Fruit fly (Drosophila melanogaster): Measurements from ENCODE around the gene AcCoAS.

Gene AcCoAS

DNA sequence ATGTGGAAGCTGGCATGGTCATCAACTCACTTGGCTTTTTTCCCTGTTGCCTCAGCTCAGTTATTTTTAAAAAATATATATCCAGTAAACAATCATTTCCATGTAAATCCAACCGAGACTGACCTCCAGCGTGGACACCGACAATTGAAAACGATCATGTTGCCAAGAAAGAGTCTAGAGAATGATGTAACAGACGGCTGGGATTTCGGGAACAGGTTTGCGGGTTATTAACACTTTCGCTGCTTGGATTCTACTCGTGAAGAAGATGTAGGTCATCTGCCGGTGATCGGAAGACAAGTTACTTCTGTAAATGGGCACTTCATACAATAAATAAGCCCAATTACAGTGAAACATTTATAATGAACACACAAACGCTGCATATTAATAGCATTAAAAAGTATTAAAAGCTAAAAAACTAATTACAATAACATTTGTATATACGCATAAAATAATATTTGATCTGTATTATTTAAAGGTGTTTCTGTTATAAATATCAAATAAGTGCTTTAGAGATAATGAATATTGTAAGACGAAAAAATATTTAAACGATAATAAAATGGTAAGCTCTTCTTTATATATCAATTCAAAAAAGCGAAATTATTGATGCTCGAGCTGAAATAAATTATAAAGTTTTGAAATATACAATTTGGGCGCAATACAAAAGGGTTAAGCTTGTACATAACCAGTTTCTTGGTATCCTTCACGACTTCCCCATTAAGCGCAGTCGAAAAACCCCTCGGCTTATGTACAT is 21.9 kb upstream of the AcCoAS start (continued):
- peak; percentile 85 for TF ChIP-seq Blimp-1 (GFP tag; optimal IDR thresholded peaks at IDR 0.05)
- peak; percentile 45 for TF ChIP-seq CG3032 (tag; optimal IDR thresholded peaks at IDR 0.05)
- no peak for TF ChIP-seq Met (GFP tag; optimal IDR thresholded peaks at IDR 0.05)
- peak; percentile 4 for TF ChIP-seq CG6792 (GFP tag; optimal IDR thresholded peaks at IDR 0.05)
- TF ChIP-seq spab (GFP tag; optimal IDR thresholded peaks at IDR 0.05), result no peak
- TF ChIP-seq CG9139 (GFP tag; optimal IDR thresholded peaks at IDR 0.05), result no peak
- no peak for TF ChIP-seq CG31627 (GFP tag; optimal IDR thresholded peaks at IDR 0.05)
- peak; percentile 18 for TF ChIP-seq CG8632 (GFP tag; optimal IDR thresholded peaks at IDR 0.05)
- no peak for TF ChIP-seq CG4318 (GFP tag; optimal IDR thresholded peaks at IDR 0.05)
- TF ChIP-seq fd59A (GFP tag; optimal IDR thresholded peaks at IDR 0.05), result no peak
- no peak for TF ChIP-seq esn (GFP tag; optimal IDR thresholded peaks at IDR 0.05)
- no peak for TF ChIP-seq Eip75B (GFP tag; optimal IDR thresholded peaks at IDR 0.05)
- TF ChIP-seq Ets96B (tag; optimal IDR thresholded peaks at IDR 0.05), result peak; percentile 38
- no peak for TF ChIP-seq CG8319 (GFP tag; optimal IDR thresholded peaks at IDR 0.05)
- TF ChIP-seq Eip93F (GFP tag; optimal IDR thresholded peaks at IDR 0.05), result no peak
- TF ChIP-seq CG11294 (GFP tag; IDR thresholded peaks at IDR 0.05), result no peak
- TF ChIP-seq Smox (GFP tag; optimal IDR thresholded peaks at IDR 0.05), result no peak
- TF ChIP-seq CG6808 (GFP tag; optimal IDR thresholded peaks at IDR 0.05), result peak; percentile 15
- TF ChIP-seq dsx (GFP tag; optimal IDR thresholded peaks at IDR 0.05; ENCODE audit: poor library complexity, severe bottlenecking), result peak; percentile 18
- no peak for TF ChIP-seq CG11762 (GFP tag; optimal IDR thresholded peaks at IDR 0.05; ENCODE audit: insufficient read depth)
- TF ChIP-seq OdsH (GFP tag; optimal IDR thresholded peaks at IDR 0.05), result no peak
- TF ChIP-seq Ets21C (GFP tag; optimal IDR thresholded peaks at IDR 0.05), result no peak
- no peak for TF ChIP-seq net (GFP tag; optimal IDR thresholded peaks at IDR 0.05)
- peak; percentile 18 for TF ChIP-seq pdm3 (GFP tag; optimal IDR thresholded peaks at IDR 0.05)
- no peak for TF ChIP-seq salr (GFP tag; optimal IDR thresholded peaks at IDR 0.05)
- TF ChIP-seq vri (GFP tag; optimal IDR thresholded peaks at IDR 0.05), result no peak
- TF ChIP-seq Sox102F (GFP tag; optimal IDR thresholded peaks at IDR 0.05), result no peak
- TF ChIP-seq acj6 (GFP tag; optimal IDR thresholded peaks at IDR 0.05), result no peak
- no peak for TF ChIP-seq CG7368 (GFP tag; optimal IDR thresholded peaks at IDR 0.05)
- no peak for TF ChIP-seq CG34406 (GFP tag; optimal IDR thresholded peaks at IDR 0.05)

DNA sequence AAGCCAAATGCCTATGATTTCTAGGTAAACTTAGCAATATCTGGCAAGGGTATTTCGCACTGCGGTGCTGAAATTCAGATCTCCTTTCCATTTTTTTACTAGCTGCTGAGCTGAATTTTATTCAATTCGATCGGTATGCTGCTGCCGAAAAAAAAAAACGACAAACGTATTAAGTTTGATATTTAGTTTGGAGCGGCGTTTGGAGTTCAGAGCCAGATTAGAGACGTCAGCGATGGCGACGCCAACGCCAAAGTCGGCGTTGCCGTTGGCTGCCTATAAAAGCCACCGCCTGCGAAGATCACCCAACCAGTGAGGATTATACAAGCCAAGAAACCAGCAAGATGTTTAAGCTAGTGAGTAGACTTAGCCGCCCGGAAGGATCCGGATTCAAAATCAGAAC is 20.2 kb upstream of the AcCoAS start, which contains the start of gene Cpr78Cc:
Cpr78Cc (plus strand) TSS at position 301 of the 400 bp plus-strand sequence.
- no peak for TF ChIP-seq CG11902 (GFP tag; optimal IDR thresholded peaks at IDR 0.05)
- TF ChIP-seq Hr4 (GFP tag; optimal IDR thresholded peaks at IDR 0.05), result no peak
- TF ChIP-seq Smox (GFP tag; optimal IDR thresholded peaks at IDR 0.05), result no peak
- no peak for TF ChIP-seq CG10631 (GFP tag; optimal IDR thresholded peaks at IDR 0.05)
- no peak for TF ChIP-seq fd59A (GFP tag; optimal IDR thresholded peaks at IDR 0.05)
- TF ChIP-seq salr (GFP tag; optimal IDR thresholded peaks at IDR 0.05), result no peak
- no peak for TF ChIP-seq CG34406 (GFP tag; optimal IDR thresholded peaks at IDR 0.05)
- no peak for TF ChIP-seq vri (GFP tag; optimal IDR thresholded peaks at IDR 0.05)
- TF ChIP-seq Eip93F (GFP tag; optimal IDR thresholded peaks at IDR 0.05), result no peak

DNA sequence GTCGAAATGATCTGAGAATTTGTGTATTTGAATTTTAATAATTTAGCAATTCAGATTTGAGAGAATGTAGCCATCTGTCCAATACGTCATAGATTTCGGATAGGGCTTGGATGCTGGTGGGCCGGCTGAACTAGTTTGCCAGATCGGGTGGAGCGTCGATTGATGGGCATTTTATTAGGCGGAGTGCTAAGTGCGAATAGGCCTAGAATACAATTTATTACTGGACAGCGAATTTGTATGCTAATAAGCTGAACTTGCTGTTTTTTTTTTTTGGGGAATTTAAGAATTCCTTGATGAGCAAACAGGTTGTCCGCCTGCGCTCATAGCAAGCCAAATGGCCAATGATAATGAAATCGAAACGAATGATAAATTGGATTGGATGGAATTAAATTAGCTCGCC is 19.2 kb upstream of the AcCoAS start:
- TF ChIP-seq Hr39 (GFP tag; optimal IDR thresholded peaks at IDR 0.05) (no peak), CG11762 (GFP tag; optimal IDR thresholded peaks at IDR 0.05; ENCODE audit: insufficient read depth) (no peak), CG4318 (GFP tag; optimal IDR thresholded peaks at IDR 0.05) (no peak), Sox102F (GFP tag; optimal IDR thresholded peaks at IDR 0.05) (no peak), CG15336 (GFP tag; IDR thresholded peaks at IDR 0.05) (no peak), CG6792 (GFP tag; optimal IDR thresholded peaks at IDR 0.05) (no peak), Sox15 (GFP tag; optimal IDR thresholded peaks at IDR 0.05) (no peak), spab (GFP tag; optimal IDR thresholded peaks at IDR 0.05) (no peak), CG8119 (GFP tag; IDR thresholded peaks at IDR 0.05) (no peak), CG9139 (GFP tag; optimal IDR thresholded peaks at IDR 0.05) (no peak), CG32006 (GFP tag; optimal IDR thresholded peaks at IDR 0.05) (no peak), CG3032 (tag; optimal IDR thresholded peaks at IDR 0.05) (no peak), net (GFP tag; optimal IDR thresholded peaks at IDR 0.05) (no peak), pdm3 (GFP tag; optimal IDR thresholded peaks at IDR 0.05) (no peak), CG8319 (GFP tag; optimal IDR thresholded peaks at IDR 0.05) (no peak)

Measured in whole organism, prepupa.